Worm (Caenorhabditis elegans) whole organism, early embryonic: ENCODE measurements around the gene rev-1.
A peak's percentile ranks its signal among the peaks of the same experiment; 100 is the strongest.

Experiments
- B0310.2 ChIP-seq: sonication (generic microtip); optimal IDR thresholded peaks from 2 replicates; lab custom pipeline; 2016; ENCODE audit warnings: mild to moderate bottlenecking, missing genetic modification characterization, missing compliant biosample characterization
- F13C5.2 ChIP-seq: sonication (generic microtip); optimal IDR thresholded peaks from 2 replicates; lab custom pipeline; 2017; ENCODE audit warnings: mild to moderate bottlenecking, missing genetic modification characterization, inconsistent platforms, missing compliant biosample characterization
- aly-1 ChIP-seq: sonication (generic microtip); optimal IDR thresholded peaks from 2 replicates; lab custom pipeline; 2016; ENCODE audit warnings: missing genetic modification characterization, missing compliant biosample characterization
- ama-1 ChIP-seq: fragments of 150-350 bp; optimal IDR thresholded peaks from 2 replicates; lab custom pipeline; 2014
- ceh-13 ChIP-seq: fragments of 200-800 bp; sonication (Bioruptor generic); optimal IDR thresholded peaks from 2 replicates; lab custom pipeline; 2018; ENCODE audit warnings: mild to moderate bottlenecking, missing genetic modification characterization, missing compliant biosample characterization
- ceh-36 ChIP-seq: sonication (generic microtip); optimal IDR thresholded peaks from 2 replicates; lab custom pipeline; 2016; ENCODE audit warnings: missing genetic modification characterization, inconsistent platforms, missing compliant biosample characterization
- ets-7 ChIP-seq: sonication (generic microtip); optimal IDR thresholded peaks from 2 replicates; lab custom pipeline; 2016; ENCODE audit warnings: missing genotype, missing genetic modification characterization, missing compliant biosample characterization
- flt-1 ChIP-seq: fragments of 200-800 bp; sonication (Bioruptor generic); IDR thresholded peaks from 2 replicates; pipeline ENCODE4 v1.3.6; 2022; ENCODE audit warnings: missing genetic modification characterization, missing compliant biosample characterization
- hmbx-1 ChIP-seq: sonication (generic microtip); optimal IDR thresholded peaks from 2 replicates; lab custom pipeline; 2016; ENCODE audit warnings: mild to moderate bottlenecking, missing genetic modification characterization, missing compliant biosample characterization
- hmg-4 ChIP-seq: fragments of 200-800 bp; sonication (Bioruptor generic); optimal IDR thresholded peaks from 2 replicates; lab custom pipeline; 2018; ENCODE audit warnings: mild to moderate bottlenecking, missing genetic modification characterization, missing compliant biosample characterization
- hnd-1 ChIP-seq: sonication (generic microtip); optimal IDR thresholded peaks from 2 replicates; lab custom pipeline; 2016; ENCODE audit warnings: missing genetic modification characterization, missing compliant biosample characterization
- pes-1 ChIP-seq: fragments of 200-800 bp; sonication (Bioruptor generic); IDR thresholded peaks from 2 replicates; pipeline ENCODE4 v1.3.6; 2022; ENCODE audit warnings: missing genetic modification reagents, missing genetic modification characterization, missing compliant biosample characterization
- scrt-1 ChIP-seq: fragments of 200-800 bp; sonication (Bioruptor generic); IDR thresholded peaks from 2 replicates; pipeline ENCODE4 v1.3.6; 2022; ENCODE audit warnings: missing genetic modification characterization, missing compliant biosample characterization
- sea-1 ChIP-seq: fragments of 200-800 bp; sonication (Bioruptor generic); conservative IDR thresholded peaks from 2 replicates; pipeline ENCODE4 v1.3.6; 2022; ENCODE audit warnings: missing genetic modification characterization, missing compliant biosample characterization
- tbx-11 ChIP-seq: fragments of 200-800 bp; sonication (Bioruptor generic); IDR thresholded peaks from 2 replicates; pipeline ENCODE4 v1.3.6; 2022; ENCODE audit warnings: missing genetic modification characterization, missing compliant biosample characterization
- tbx-37 ChIP-seq: fragments of 200-800 bp; sonication (Bioruptor generic); conservative IDR thresholded peaks from 2 replicates; pipeline ENCODE4 v1.3.6; 2022; ENCODE audit warnings: missing genetic modification reagents, missing genetic modification characterization, missing compliant biosample characterization
- tra-4 ChIP-seq: sonication (generic microtip); optimal IDR thresholded peaks from 2 replicates; lab custom pipeline; 2017; ENCODE audit warnings: missing genetic modification characterization, missing compliant biosample characterization

rev-1 gene

ce11 chrII:7863480-7864125 is 36.8 kb upstream of the rev-1 start:
- TF ChIP-seq ama-1 (lab: Kevin White, UChicago) = no peak
- TF ChIP-seq pes-1 (GFP tag; lab: Robert Waterston, UW) = peak; percentile 57; the same call in 1 of the 2 replicates

DNA sequence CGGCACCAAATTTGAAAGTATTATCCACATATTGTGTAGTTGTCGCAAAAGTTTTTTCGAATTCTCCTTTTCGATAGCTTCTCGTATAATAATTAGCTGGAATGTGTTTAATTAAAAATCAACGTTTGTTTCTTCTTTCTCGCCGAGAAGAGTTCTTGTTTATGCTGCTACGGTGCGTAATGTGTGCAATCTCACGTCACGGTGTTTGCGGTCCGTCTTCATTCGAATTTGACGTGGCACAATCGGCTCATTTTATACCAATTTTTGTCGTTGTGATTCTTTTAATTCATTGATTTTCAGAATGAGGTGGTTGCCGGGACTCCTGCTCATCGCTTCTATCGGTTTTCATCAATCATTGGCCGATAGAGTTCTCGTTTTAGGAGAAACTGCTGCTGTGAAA is 36.2 kb upstream of the rev-1 start, which contains the start of gene ostb-1:
Gene ostb-1, plus strand, starts transcription at position 301 of the 400 bp plus-strand sequence.
- TF ChIP-seq scrt-1 (GFP tag; lab: Robert Waterston, UW) (no peak), aly-1 (tag; lab: Kevin White, UChicago) (no peak), sea-1 (no peak), F13C5.2 (tag; lab: Kevin White, UChicago) (no peak), flt-1 (GFP tag; lab: Robert Waterston, UW) (no peak), hmg-4 (GFP tag; lab: Kevin White, UChicago) (no peak), tra-4 (tag; lab: Kevin White, UChicago) (no peak)

DNA sequence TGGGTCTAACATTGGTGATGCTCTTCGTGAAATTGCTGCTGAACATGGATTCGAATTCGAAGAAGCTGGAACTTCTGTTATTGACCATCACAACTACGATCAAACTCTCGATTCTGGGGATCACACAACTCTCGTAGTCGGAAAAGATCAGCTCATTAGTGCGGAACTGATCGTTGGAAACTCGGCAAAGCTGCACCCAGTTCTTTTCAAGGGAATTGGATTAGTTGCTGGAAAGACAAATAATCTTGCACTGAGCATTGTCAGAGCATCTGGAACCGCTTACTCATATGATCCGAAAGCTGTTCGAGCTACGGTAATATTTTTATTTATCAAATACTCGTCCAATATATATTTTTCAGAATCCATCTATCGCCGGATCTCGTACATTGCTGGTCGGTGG is 35.5 kb upstream of the rev-1 start:
- TF ChIP-seq F13C5.2 (tag; lab: Kevin White, UChicago) = no peak

DNA sequence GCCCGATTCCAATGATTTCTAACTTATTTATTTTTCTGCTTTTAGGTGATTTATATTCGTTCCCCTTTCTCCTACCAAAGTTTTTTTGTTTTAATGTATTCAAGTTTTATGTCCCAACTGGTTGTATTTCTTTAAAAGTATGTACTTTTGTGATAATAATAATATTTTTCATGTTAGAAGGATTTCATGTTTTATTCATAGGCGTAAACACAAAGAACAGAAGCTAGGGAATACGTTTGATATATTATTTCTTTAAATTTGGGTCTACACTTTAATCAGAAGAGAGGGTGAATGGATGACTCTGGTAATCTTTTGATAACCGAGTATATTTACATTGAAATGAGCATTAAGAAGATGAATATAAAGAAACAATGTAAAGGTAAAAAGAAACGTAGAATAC is 34.3 kb upstream of the rev-1 start:
- TF ChIP-seq hmg-4 (GFP tag; lab: Kevin White, UChicago) (no peak), F13C5.2 (tag; lab: Kevin White, UChicago) (no peak), aly-1 (tag; lab: Kevin White, UChicago) (no peak), hnd-1 (tag; lab: Kevin White, UChicago) (no peak), hmbx-1 (tag; lab: Kevin White, UChicago) (no peak), pes-1 (GFP tag; lab: Robert Waterston, UW) (no peak), sea-1 (no peak), tra-4 (tag; lab: Kevin White, UChicago) (no peak)

ce11 chrII:7870062-7870461 is 30.4 kb upstream of the rev-1 start, which contains the start of gene ztf-17:
ztf-17 (minus strand) TSS chrII:7870162.
- TF ChIP-seq ets-7 = no peak
- TF ChIP-seq hmg-4 (GFP tag; lab: Kevin White, UChicago) = no peak
- TF ChIP-seq ama-1 (lab: Kevin White, UChicago) = no peak
- TF ChIP-seq B0310.2 = no peak
- no peak for TF ChIP-seq aly-1 (tag; lab: Kevin White, UChicago)
- no peak for TF ChIP-seq pes-1 (GFP tag; lab: Robert Waterston, UW)
- TF ChIP-seq tbx-11 = no peak
- TF ChIP-seq sea-1 = no peak
- TF ChIP-seq hnd-1 (tag; lab: Kevin White, UChicago) = no peak
- no peak for TF ChIP-seq tbx-37
- TF ChIP-seq flt-1 (GFP tag; lab: Robert Waterston, UW) = no peak
- no peak for TF ChIP-seq tra-4 (tag; lab: Kevin White, UChicago)
- TF ChIP-seq F13C5.2 (tag; lab: Kevin White, UChicago) = no peak
- no peak for TF ChIP-seq hmbx-1 (tag; lab: Kevin White, UChicago)
- TF ChIP-seq ceh-36 = no peak
- no peak for TF ChIP-seq ceh-13 (GFP tag; lab: Kevin White, UChicago)
- TF ChIP-seq scrt-1 (GFP tag; lab: Robert Waterston, UW) = no peak

ce11 chrII:7870632-7871031 is 29.8 kb upstream of the rev-1 start:
- no peak for TF ChIP-seq tbx-11
- TF ChIP-seq tra-4 (tag; lab: Kevin White, UChicago) = no peak
- TF ChIP-seq hmbx-1 (tag; lab: Kevin White, UChicago) = no peak
- TF ChIP-seq F13C5.2 (tag; lab: Kevin White, UChicago) = no peak
- TF ChIP-seq flt-1 (GFP tag; lab: Robert Waterston, UW) = no peak
- no peak for TF ChIP-seq ama-1 (lab: Kevin White, UChicago)
- no peak for TF ChIP-seq ceh-36
- TF ChIP-seq B0310.2 = no peak
- TF ChIP-seq ets-7 = no peak
- no peak for TF ChIP-seq aly-1 (tag; lab: Kevin White, UChicago)
- TF ChIP-seq pes-1 (GFP tag; lab: Robert Waterston, UW) = no peak
- no peak for TF ChIP-seq tbx-37
- no peak for TF ChIP-seq hnd-1 (tag; lab: Kevin White, UChicago)
- TF ChIP-seq sea-1 = no peak

DNA sequence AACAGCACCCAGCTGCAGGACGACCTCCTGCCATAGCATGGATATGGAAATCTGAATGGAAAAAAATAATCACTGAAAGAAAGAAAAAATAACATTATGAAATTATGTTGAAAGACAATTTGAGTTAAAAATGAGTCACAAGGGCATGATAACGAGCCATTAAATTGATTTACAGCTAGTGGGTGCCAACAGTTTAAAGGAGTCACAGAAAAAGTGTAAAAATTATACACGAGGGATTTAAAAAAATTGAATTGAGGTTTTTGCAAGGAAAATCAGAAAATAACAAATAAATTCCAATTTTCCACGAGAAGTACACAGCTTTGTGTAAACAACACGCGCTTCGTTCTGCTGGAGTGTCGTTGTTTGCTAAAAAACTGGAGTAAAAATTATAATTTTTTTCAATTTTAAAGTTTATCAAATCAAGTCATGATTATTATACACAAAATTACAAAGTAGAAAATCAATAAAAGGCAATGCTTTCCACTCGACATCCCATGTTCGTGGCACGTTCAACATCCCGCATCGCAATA is 26.5 kb upstream of the rev-1 start, which contains the start of gene T01H3.3:
Gene T01H3.3, minus strand, starts transcription at position 51 of the 530 bp plus-strand sequence.
- TF ChIP-seq pes-1 (GFP tag; lab: Robert Waterston, UW) (no peak), hmg-4 (GFP tag; lab: Kevin White, UChicago) (no peak), hnd-1 (tag; lab: Kevin White, UChicago) (no peak), tra-4 (tag; lab: Kevin White, UChicago) (no peak), scrt-1 (GFP tag; lab: Robert Waterston, UW) (no peak), tbx-37 (no peak), tbx-11 (no peak), aly-1 (tag; lab: Kevin White, UChicago) (no peak), B0310.2 (no peak), F13C5.2 (tag; lab: Kevin White, UChicago) (no peak), flt-1 (GFP tag; lab: Robert Waterston, UW) (no peak), ceh-13 (GFP tag; lab: Kevin White, UChicago) (no peak), hmbx-1 (tag; lab: Kevin White, UChicago) (no peak), ama-1 (lab: Kevin White, UChicago) (no peak), ets-7 (no peak)
